Fruit fly (Drosophila melanogaster) whole organism, embryonic: Measurements from ENCODE around the gene CG8142.

ENCODE experiments used
- ATbp ChIP-seq: fragments of 200-800 bp; sonication (Bioruptor generic); optimal IDR thresholded peaks from 2 replicates; lab custom pipeline; 2017; ENCODE audit warnings: missing biosample characterization, mild to moderate bottlenecking, missing genetic modification characterization, missing genetic modification reagents
- Blimp-1 ChIP-seq: fragments of 200-800 bp; sonication (Bioruptor generic); optimal IDR thresholded peaks from 3 replicates; lab custom pipeline; 2018; ENCODE audit warnings: missing biosample characterization, missing genetic modification characterization, mild to moderate bottlenecking, moderate library complexity, missing genetic modification reagents
- CG1233 ChIP-seq: fragments of 200-800 bp; sonication (Bioruptor generic); optimal IDR thresholded peaks from 4 replicates; lab custom pipeline; 2018; ENCODE audit warnings: missing biosample characterization, mild to moderate bottlenecking, missing genetic modification characterization
- CG17385 ChIP-seq: fragments of 200-800 bp; sonication (Bioruptor generic); optimal IDR thresholded peaks from 3 replicates; lab custom pipeline; 2018; ENCODE audit warnings: missing biosample characterization, mild to moderate bottlenecking, missing genetic modification characterization
- CG30403 ChIP-seq: fragments of 200-800 bp; sonication (Bioruptor generic); optimal IDR thresholded peaks from 3 replicates; lab custom pipeline; 2016; ENCODE audit warnings: missing biosample characterization, missing genetic modification characterization
- CG31224 ChIP-seq: fragments of 200-800 bp; sonication (Bioruptor generic); IDR thresholded peaks from 2 replicates; pipeline ENCODE4 v1.3.6; 2022; ENCODE audit warnings: missing biosample characterization, missing genetic modification characterization
- CG3281 ChIP-seq: fragments of 200-800 bp; sonication (Bioruptor generic); optimal IDR thresholded peaks from 3 replicates; lab custom pipeline; 2017; ENCODE audit warnings: missing biosample characterization, mild to moderate bottlenecking, missing genetic modification characterization
- CG33213 ChIP-seq: fragments of 200-800 bp; sonication (Bioruptor generic); optimal IDR thresholded peaks from 3 replicates; lab custom pipeline; 2016; ENCODE audit warnings: missing biosample characterization, missing genetic modification characterization
- CG4404 ChIP-seq: fragments of 200-800 bp; sonication (Bioruptor generic); IDR thresholded peaks from 2 replicates; pipeline ENCODE4 v1.3.6; 2022; ENCODE audit warnings: missing biosample characterization, missing genetic modification characterization
- CG4707 ChIP-seq: fragments of 200-800 bp; sonication (Bioruptor generic); optimal IDR thresholded peaks from 2 replicates; lab custom pipeline; 2018; ENCODE audit warnings: missing biosample characterization, mild to moderate bottlenecking, missing genetic modification characterization, moderate library complexity
- CG6175 ChIP-seq: fragments of 200-800 bp; sonication (Bioruptor generic); IDR thresholded peaks from 3 replicates; pipeline ENCODE4 v1.3.6; 2022; ENCODE audit warnings: missing biosample characterization, missing genetic modification characterization
- CG8944 ChIP-seq: fragments of 200-800 bp; sonication (Bioruptor generic); optimal IDR thresholded peaks from 3 replicates; lab custom pipeline; 2016; ENCODE audit warnings: missing biosample characterization, missing genetic modification characterization
- CG9727 ChIP-seq: fragments of 200-800 bp; sonication (Bioruptor generic); optimal IDR thresholded peaks from 3 replicates; lab custom pipeline; 2017; ENCODE audit warnings: missing biosample characterization, mild to moderate bottlenecking, missing genetic modification characterization
- CG9876 ChIP-seq: fragments of 200-800 bp; sonication (Bioruptor generic); optimal IDR thresholded peaks from 2 replicates; lab custom pipeline; 2016; ENCODE audit warnings: missing biosample characterization, missing genetic modification characterization
- Fer1 ChIP-seq: fragments of 200-800 bp; sonication (Bioruptor generic); optimal IDR thresholded peaks from 2 replicates; lab custom pipeline; 2017; ENCODE audit warnings: missing biosample characterization, mild to moderate bottlenecking, missing genetic modification characterization
- Gug ChIP-seq: fragments of 200-800 bp; sonication (Bioruptor generic); IDR thresholded peaks from 4 replicates; pipeline ENCODE4 v1.3.6; 2022; ENCODE audit warnings: missing biosample characterization, missing genetic modification characterization
- HLH54F ChIP-seq: fragments of 200-800 bp; sonication (Bioruptor generic); optimal IDR thresholded peaks from 3 replicates; lab custom pipeline; 2016; ENCODE audit warnings: missing biosample characterization, missing genetic modification characterization
- Hr3 ChIP-seq: fragments of 200-800 bp; sonication (Bioruptor generic); optimal IDR thresholded peaks from 3 replicates; lab custom pipeline; 2016; ENCODE audit warnings: missing biosample characterization, missing genetic modification characterization
- Hsf ChIP-seq: fragments of 200-800 bp; sonication (Bioruptor generic); optimal IDR thresholded peaks from 3 replicates; lab custom pipeline; 2016; ENCODE audit warnings: missing biosample characterization, missing genetic modification characterization
- Sox102F ChIP-seq: fragments of 200-800 bp; sonication (Bioruptor generic); optimal IDR thresholded peaks from 2 replicates; lab custom pipeline; 2018; ENCODE audit warnings: missing biosample characterization, mild to moderate bottlenecking, missing genetic modification characterization, moderate library complexity
- Sry-δ ChIP-seq: fragments of 200-800 bp; sonication (Bioruptor generic); optimal IDR thresholded peaks from 2 replicates; lab custom pipeline; 2016; ENCODE audit warnings: missing biosample characterization, missing genetic modification characterization
- Taf1 ChIP-seq: fragments of 200-800 bp; sonication (Bioruptor generic); IDR thresholded peaks from 2 replicates; pipeline ENCODE4 v1.3.6; 2022; ENCODE audit warnings: missing biosample characterization, missing genetic modification characterization
- Xbp1 ChIP-seq: fragments of 200-800 bp; sonication (Bioruptor generic); optimal IDR thresholded peaks from 3 replicates; lab custom pipeline; 2016; ENCODE audit warnings: missing biosample characterization, mild to moderate bottlenecking, missing genetic modification characterization
- ase ChIP-seq: fragments of 200-800 bp; sonication (Bioruptor generic); IDR thresholded peaks from 3 replicates; pipeline ENCODE4 v1.3.6; 2022; ENCODE audit warnings: missing biosample characterization, missing genetic modification characterization
- cg ChIP-seq: fragments of 200-800 bp; sonication (Bioruptor generic); optimal IDR thresholded peaks from 3 replicates; lab custom pipeline; 2019; ENCODE audit warnings: missing biosample characterization, mild to moderate bottlenecking, missing genetic modification characterization, moderate library complexity
- chinmo ChIP-seq: fragments of 200-800 bp; sonication (Bioruptor generic); IDR thresholded peaks from 4 replicates; pipeline ENCODE4 v1.3.6; 2022; ENCODE audit warnings: missing biosample characterization, missing genetic modification characterization; ENCODE audit not compliant: partially characterized antibody
- chm ChIP-seq: fragments of 200-800 bp; sonication (Bioruptor generic); IDR thresholded peaks from 2 replicates; pipeline ENCODE4 v1.3.6; 2022; ENCODE audit warnings: missing biosample characterization, missing genetic modification characterization
- danr ChIP-seq: fragments of 200-800 bp; sonication (Bioruptor generic); IDR thresholded peaks from 2 replicates; pipeline ENCODE4 v1.3.6; 2022; ENCODE audit warnings: missing biosample characterization, missing genetic modification characterization
- dysf ChIP-seq: fragments of 200-800 bp; sonication (Bioruptor generic); IDR thresholded peaks from 3 replicates; pipeline ENCODE4 v1.3.6; 2022; ENCODE audit warnings: missing biosample characterization, missing genetic modification characterization
- ftz-f1 ChIP-seq: fragments of 200-800 bp; sonication (Bioruptor generic); optimal IDR thresholded peaks from 2 replicates; lab custom pipeline; 2016; ENCODE audit warnings: missing biosample characterization, missing genetic modification characterization
- gem ChIP-seq: fragments of 200-800 bp; sonication (Bioruptor generic); optimal IDR thresholded peaks from 2 replicates; lab custom pipeline; 2019; ENCODE audit warnings: missing biosample characterization, mild to moderate bottlenecking, missing genetic modification characterization, moderate library complexity
- gro ChIP-seq: fragments of 200-800 bp; sonication (Bioruptor generic); optimal IDR thresholded peaks from 2 replicates; lab custom pipeline; 2016; ENCODE audit warnings: missing biosample characterization, missing genetic modification characterization
- gt ChIP-seq: fragments of 200-800 bp; sonication (Bioruptor generic); IDR thresholded peaks from 2 replicates; pipeline ENCODE4 v1.3.6; 2022; ENCODE audit warnings: missing biosample characterization, missing genetic modification characterization
- her ChIP-seq: fragments of 200-800 bp; sonication (Bioruptor generic); optimal IDR thresholded peaks from 2 replicates; lab custom pipeline; 2016; ENCODE audit warnings: missing biosample characterization, missing genetic modification characterization
- hkb ChIP-seq, 2 experiments: fragments of 200-800 bp in 1 of 2; fragments of >200 bp in 1 of 2; sonication (Bioruptor generic) in 1 of 2; IDR thresholded peaks in 1 of 2; optimal IDR thresholded peaks in 1 of 2; 2 replicates each; pipeline versions ENCODE4 v1.3.6 to Lab custom; 2017 to 2022; ENCODE audit warnings: missing biosample characterization in 1 of 2, missing genetic modification characterization in 1 of 2
- hth ChIP-seq: fragments of >200 bp; optimal IDR thresholded peaks from 2 replicates; lab custom pipeline; 2017; ENCODE audit warnings: inconsistent platforms
- jumu ChIP-seq: fragments of 200-800 bp; sonication (Bioruptor generic); optimal IDR thresholded peaks from 3 replicates; lab custom pipeline; 2016; ENCODE audit warnings: missing biosample characterization, missing genetic modification characterization
- ken ChIP-seq: fragments of 200-800 bp; sonication (Bioruptor generic); IDR thresholded peaks from 3 replicates; pipeline ENCODE4 v1.3.6; 2022; ENCODE audit warnings: missing biosample characterization, missing genetic modification characterization
- mld ChIP-seq: fragments of 200-800 bp; sonication (Bioruptor generic); IDR thresholded peaks from 3 replicates; pipeline ENCODE4 v1.3.6; 2022; ENCODE audit warnings: missing biosample characterization, missing genetic modification characterization; ENCODE audit not compliant: partially characterized antibody
- pan ChIP-seq, 4 experiments: fragments of >200 bp in 3 of 4; fragments of 200-800 bp in 1 of 4; sonication (Bioruptor generic) in 1 of 4; optimal IDR thresholded peaks in 3 of 4; IDR thresholded peaks in 1 of 4; 2 replicates each; pipeline versions ENCODE4 v1.3.6 to Lab custom; 2017 to 2022; ENCODE audit warnings: missing biosample characterization in 2 of 4, missing genetic modification characterization in 2 of 4, mixed read lengths in 1 of 4
- pnt ChIP-seq: fragments of 200-800 bp; sonication (Bioruptor generic); optimal IDR thresholded peaks from 3 replicates; lab custom pipeline; 2016; ENCODE audit warnings: missing biosample characterization, missing genetic modification characterization
- prd ChIP-seq, 3 experiments: fragments of >200 bp in 2 of 3; fragments of 200-800 bp in 1 of 3; sonication (Bioruptor generic) in 1 of 3; optimal IDR thresholded peaks in 2 of 3; IDR thresholded peaks in 1 of 3; 2 replicates in 2 of 3; 3 replicates in 1 of 3; pipeline versions ENCODE4 v1.3.6 to Lab custom; 2017 to 2022; ENCODE audit warnings: missing biosample characterization in 1 of 3, missing genetic modification characterization in 1 of 3
- so ChIP-seq: fragments of 200-800 bp; sonication (Bioruptor generic); IDR thresholded peaks from 3 replicates; pipeline ENCODE4 v1.3.6; 2022; ENCODE audit warnings: missing biosample characterization, missing genetic modification characterization
- stc ChIP-seq: fragments of 200-800 bp; sonication (Bioruptor generic); IDR thresholded peaks from 2 replicates; pipeline ENCODE4 v1.3.6; 2022; ENCODE audit warnings: missing biosample characterization, missing genetic modification characterization
- vfl ChIP-seq: fragments of 200-800 bp; sonication (Bioruptor generic); optimal IDR thresholded peaks from 2 replicates; lab custom pipeline; 2016; ENCODE audit warnings: missing biosample characterization, missing genetic modification characterization
- vvl ChIP-seq: fragments of 200-800 bp; sonication (Bioruptor generic); IDR thresholded peaks from 2 replicates; pipeline ENCODE4 v1.3.6; 2022; ENCODE audit warnings: missing biosample characterization, missing genetic modification characterization

The CG8142 gene

dm6 chrX:17881138-17882121, 36.9 kb upstream of the CG8142 start (continued):
- TF ChIP-seq Taf1 (GFP tag; lab: Robert Waterston, UW): peak; percentile 57; the same call in 1 of the 2 replicates
- TF ChIP-seq danr (GFP tag; lab: Robert Waterston, UW): peak; percentile 36; the same call in 1 of the 2 replicates
- peak; percentile 58 for TF ChIP-seq Xbp1 (GFP tag; lab: Kevin White, UChicago)
- TF ChIP-seq hkb (optimal IDR thresholded peaks at IDR 0.05; lab: Kevin White, UChicago): no peak
- peak; percentile 54; the same call in 1 of the 2 replicates for TF ChIP-seq hkb (GFP tag; IDR thresholded peaks at IDR 0.05; lab: Robert Waterston, UW)
- peak; percentile 71; the same call in 2 of the 3 replicates for TF ChIP-seq dysf (GFP tag; lab: Robert Waterston, UW)
- peak; percentile 1 for TF ChIP-seq ftz-f1 (GFP tag; lab: Kevin White, UChicago)
- TF ChIP-seq CG1233 (GFP tag; lab: Kevin White, UChicago): no peak
- peak; percentile 44 for TF ChIP-seq cg
- no peak for TF ChIP-seq Hr3 (GFP tag; lab: Kevin White, UChicago)
- TF ChIP-seq CG33213: peak; percentile 9
- peak; percentile 40 for TF ChIP-seq Hsf
- TF ChIP-seq CG17385: peak; percentile 17
- peak; percentile 28 for TF ChIP-seq vfl (GFP tag; lab: Kevin White, UChicago)
- peak; percentile 64 for TF ChIP-seq gro
- peak; percentile 48 for TF ChIP-seq HLH54F
- 0 out of 3 replicates have a peak, but pooled peaks have one; percentile 44 for TF ChIP-seq CG6175
- no peak for TF ChIP-seq pan (optimal IDR thresholded peaks at IDR 0.05; lab: Kevin White, UChicago)
- peak in 1 of 2 experiments; percentile 59 for TF ChIP-seq pan (GFP tag; optimal IDR thresholded peaks at IDR 0.05 in 1 of 2, IDR thresholded peaks at IDR 0.05 in 1 of 2)
- TF ChIP-seq CG9727 (GFP tag; lab: Kevin White, UChicago): peak; percentile 36
- TF ChIP-seq gt (GFP tag; lab: Robert Waterston, UW): no peak
- TF ChIP-seq CG8944: peak; percentile 43
- peak; percentile 68 for TF ChIP-seq Sox102F (GFP tag; lab: Kevin White, UChicago)
- TF ChIP-seq CG30403 (GFP tag; lab: Kevin White, UChicago): peak; percentile 69
- peak; percentile 66; the same call in 3 of the 4 replicates for TF ChIP-seq Gug (GFP tag; lab: Robert Waterston, UW)
- peak; percentile 34 for TF ChIP-seq CG9876
- TF ChIP-seq her: peak; percentile 54
- TF ChIP-seq stc (GFP tag; lab: Robert Waterston, UW): peak; percentile 47; the same call in 1 of the 2 replicates
- no peak for TF ChIP-seq CG4707 (GFP tag; lab: Kevin White, UChicago)
- TF ChIP-seq so: 0 out of 3 replicates have a peak, but pooled peaks have one; percentile 43
- peak; percentile 33 for TF ChIP-seq Fer1 (GFP tag; lab: Kevin White, UChicago)
- TF ChIP-seq vvl: peak; percentile 66; the same call in 1 of the 2 replicates
- TF ChIP-seq CG4404 (GFP tag; lab: Robert Waterston, UW): peak; percentile 40; the same call in 1 of the 2 replicates
- TF ChIP-seq ken (GFP tag; lab: Robert Waterston, UW): peak; percentile 47; the same call in 1 of the 3 replicates
- TF ChIP-seq CG31224: peak; percentile 46; the same call in 1 of the 2 replicates
- peak; percentile 71 for TF ChIP-seq CG3281 (GFP tag; lab: Kevin White, UChicago)
- TF ChIP-seq chm: 0 out of 2 replicates have a peak, but pooled peaks have one; percentile 13
- no peak for TF ChIP-seq ase (GFP tag; lab: Robert Waterston, UW)
- peak; percentile 20 for TF ChIP-seq ATbp (GFP tag; lab: Kevin White, UChicago)
- TF ChIP-seq jumu (GFP tag; lab: Kevin White, UChicago): peak; percentile 28
- TF ChIP-seq prd (optimal IDR thresholded peaks at IDR 0.05; lab: Kevin White, UChicago): no peak
- peak; percentile 47; the same call in 1 of the 3 replicates for TF ChIP-seq prd (GFP tag; IDR thresholded peaks at IDR 0.05; lab: Robert Waterston, UW)
- peak; percentile 32 for TF ChIP-seq pnt (GFP tag; lab: Kevin White, UChicago)
- TF ChIP-seq chinmo (GFP tag; lab: Robert Waterston, UW): 0 out of 4 replicates have a peak, but pooled peaks have one; percentile 16
- TF ChIP-seq Blimp-1 (GFP tag; lab: Kevin White, UChicago): peak; percentile 14
- peak; percentile 66 for TF ChIP-seq gem
- TF ChIP-seq mld (GFP tag; lab: Robert Waterston, UW): no peak
- TF ChIP-seq Sry-δ (GFP tag; lab: Kevin White, UChicago): no peak
- TF ChIP-seq hth (lab: Kevin White, UChicago): no peak
